Worm (Caenorhabditis elegans): Measurements from ENCODE around the gene C38C10.3.

Gene C38C10.3

DNA sequence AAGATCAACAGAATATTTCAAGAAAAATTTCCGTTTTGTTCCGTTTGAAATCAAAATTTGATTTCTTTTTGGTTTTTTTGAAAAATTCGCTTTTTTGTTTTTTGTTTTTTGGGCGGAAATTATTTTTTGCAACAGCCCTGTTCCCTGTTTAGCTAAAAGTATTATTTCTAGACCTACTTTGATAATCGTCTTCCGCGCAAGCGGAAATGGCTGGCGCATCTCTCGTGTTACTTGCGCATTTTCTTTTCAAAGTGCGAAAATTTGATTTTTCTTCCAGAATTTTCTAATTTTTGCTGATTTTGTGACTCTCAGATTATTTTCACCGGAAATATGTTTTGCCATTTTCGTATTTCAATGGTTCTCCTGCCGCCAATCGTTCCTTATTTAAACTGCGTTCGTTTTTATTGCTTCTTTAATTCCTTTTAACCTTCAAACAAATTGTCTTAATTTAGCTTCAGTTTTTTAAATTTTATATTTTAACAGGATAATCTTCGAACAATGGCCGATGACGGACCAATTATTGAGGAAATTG lies 48.2 kb upstream of the C38C10.3 start, which contains the start of gene cpar-1:
Gene cpar-1, plus strand, starts transcription at position 482 of the 532 bp plus-strand sequence.
- TF ChIP-seq hmg-1.2 (GFP tag; IDR thresholded peaks at IDR 0.05) = no peak
- TF ChIP-seq D2030.7 (GFP tag; IDR thresholded peaks at IDR 0.05) = no peak; the same call in 1 of the 2 replicates
- no peak for TF ChIP-seq hlh-12 (tag; optimal IDR thresholded peaks at IDR 0.05)
- TF ChIP-seq nfya-2 (GFP tag; IDR thresholded peaks at IDR 0.05) = no peak
- TF ChIP-seq Y53G8AR.9 (GFP tag; conservative IDR thresholded peaks at IDR 0.05) = 0 out of 2 replicates have a peak, but pooled peaks have one; percentile 25
- TF ChIP-seq ccch-3 (GFP tag; optimal IDR thresholded peaks at IDR 0.05) = no peak
- no peak for TF ChIP-seq mxl-1 (tag; optimal IDR thresholded peaks at IDR 0.05)
- TF ChIP-seq xnd-1 (tag; optimal IDR thresholded peaks at IDR 0.05) = peak; percentile 94
- TF ChIP-seq ztf-18 (tag; optimal IDR thresholded peaks at IDR 0.05) = peak; percentile 96
- no peak for TF ChIP-seq ztf-25 (GFP tag; IDR thresholded peaks at IDR 0.05)
- no peak for TF ChIP-seq B0336.3 (GFP tag; IDR thresholded peaks at IDR 0.05)
- TF ChIP-seq let-526 (GFP tag; IDR thresholded peaks at IDR 0.05) = no peak
- no peak for TF ChIP-seq aptf-2 (GFP tag; conservative IDR thresholded peaks at IDR 0.05)
- no peak for TF ChIP-seq lin-26 (GFP tag; IDR thresholded peaks at IDR 0.05)
- TF ChIP-seq Y56A3A.18 (GFP tag; IDR thresholded peaks at IDR 0.05) = no peak
- TF ChIP-seq snpc-3.4 (tag; optimal IDR thresholded peaks at IDR 0.05) = peak; percentile 77
- peak; percentile 15 for TF ChIP-seq tlf-1 (GFP tag; optimal IDR thresholded peaks at IDR 0.05)
- TF ChIP-seq madf-8 (GFP tag; conservative IDR thresholded peaks at IDR 0.05) = peak; percentile 99
- TF ChIP-seq ceh-91 (GFP tag; IDR thresholded peaks at IDR 0.05) = peak; percentile 61
- no peak for TF ChIP-seq rcor-1 (GFP tag; IDR thresholded peaks at IDR 0.05)
- peak; percentile 5 for TF ChIP-seq F49E8.2 (tag; optimal IDR thresholded peaks at IDR 0.05; ENCODE audit: insufficient read depth)
- TF ChIP-seq fkh-3 (tag; optimal IDR thresholded peaks at IDR 0.05) = no peak
- no peak for TF ChIP-seq nfyb-1 (GFP tag; IDR thresholded peaks at IDR 0.05)
- TF ChIP-seq ztf-28 (GFP tag; IDR thresholded peaks at IDR 0.05) = no peak
- TF ChIP-seq him-1 (tag; optimal IDR thresholded peaks at IDR 0.05) = peak; percentile 85
- TF ChIP-seq tbx-9 (tag; optimal IDR thresholded peaks at IDR 0.05; ENCODE audit: borderline replicate concordance) = no peak
- no peak for TF ChIP-seq bed-2 (GFP tag; IDR thresholded peaks at IDR 0.05)
- TF ChIP-seq dpff-1 (tag; optimal IDR thresholded peaks at IDR 0.05) = no peak
- no peak for TF ChIP-seq F10E7.11 (tag; optimal IDR thresholded peaks at IDR 0.05)
- TF ChIP-seq F37B4.10 (GFP tag; IDR thresholded peaks at IDR 0.05) = no peak
- TF ChIP-seq lsl-1 (GFP tag; optimal IDR thresholded peaks at IDR 0.05) = peak; percentile 80
- TF ChIP-seq nhr-27 (tag; optimal IDR thresholded peaks at IDR 0.05) = no peak
- no peak for TF ChIP-seq egrh-3 (GFP tag; IDR thresholded peaks at IDR 0.05)
- no peak for TF ChIP-seq zim-3 (tag; optimal IDR thresholded peaks at IDR 0.05)
- TF ChIP-seq dpl-1 (GFP tag; optimal IDR thresholded peaks at IDR 0.05) = peak; percentile 61
- peak; percentile 39 for TF ChIP-seq snpc-1.1 (tag; optimal IDR thresholded peaks at IDR 0.05; ENCODE audit: insufficient read depth)
- TF ChIP-seq Y79H2A.3 (GFP tag; conservative IDR thresholded peaks at IDR 0.05) = no peak
- TF ChIP-seq let-607 (tag; optimal IDR thresholded peaks at IDR 0.05) = no peak
- TF ChIP-seq Y67H2A.10 (GFP tag; conservative IDR thresholded peaks at IDR 0.05) = no peak
- no peak for TF ChIP-seq B0261.1 (tag; optimal IDR thresholded peaks at IDR 0.05)
- peak; percentile 78 for TF ChIP-seq efl-1 (GFP tag; optimal IDR thresholded peaks at IDR 0.05)
- TF ChIP-seq hsf-1 (GFP tag; IDR thresholded peaks at IDR 0.05) = peak; percentile 94
- no peak for TF ChIP-seq somi-1 (GFP tag; optimal IDR thresholded peaks at IDR 0.05)
- TF ChIP-seq lin-54 (GFP tag; optimal IDR thresholded peaks at IDR 0.05) = no peak
- no peak for TF ChIP-seq athp-1 (tag; optimal IDR thresholded peaks at IDR 0.05)
- TF ChIP-seq madf-6 (GFP tag; IDR thresholded peaks at IDR 0.05) = peak; percentile 99
- TF ChIP-seq madf-3 (GFP tag; IDR thresholded peaks at IDR 0.05) = no peak

Data from whole organism, young adult.